Worm (Caenorhabditis elegans) whole organism, L1 larva: ENCODE results near the gene wrm-1.

Experiments used
- C04F5.9 ChIP-seq: sonication (generic microtip); optimal IDR thresholded peaks from 2 replicates; lab custom pipeline; 2016; ENCODE audit warnings: missing genetic modification characterization, missing compliant biosample characterization
- C16A3.4 ChIP-seq: fragments of 150-350 bp; optimal IDR thresholded peaks from 2 replicates; lab custom pipeline; 2014; ENCODE audit warnings: missing biosample characterization, missing genetic modification characterization
- aha-1 ChIP-seq: fragments of 150-350 bp; optimal IDR thresholded peaks from 2 replicates; lab custom pipeline; 2014; ENCODE audit warnings: missing biosample characterization, missing genetic modification characterization
- aly-2 ChIP-seq: fragments of 150-350 bp; optimal IDR thresholded peaks from 2 replicates; lab custom pipeline; 2014; ENCODE audit warnings: missing biosample characterization, missing genetic modification characterization
- blmp-1 ChIP-seq: fragments of 150-350 bp; optimal IDR thresholded peaks from 2 replicates; lab custom pipeline; 2014; ENCODE audit warnings: missing biosample characterization, missing genetic modification characterization
- ceh-63 ChIP-seq: fragments of 200-800 bp; sonication (Bioruptor generic); optimal IDR thresholded peaks from 2 replicates; lab custom pipeline; 2018; ENCODE audit warnings: mild to moderate bottlenecking, missing genetic modification characterization, missing compliant biosample characterization
- ceh-8 ChIP-seq: fragments of 200-800 bp; sonication (Bioruptor generic); optimal IDR thresholded peaks from 2 replicates; lab custom pipeline; 2018; ENCODE audit warnings: mild to moderate bottlenecking, missing genetic modification characterization, moderate library complexity, missing compliant biosample characterization
- ceh-88 ChIP-seq: fragments of 200-800 bp; sonication (Bioruptor generic); IDR thresholded peaks from 2 replicates; pipeline ENCODE4 v1.3.6; 2022; ENCODE audit warnings: missing genetic modification characterization, missing compliant biosample characterization
- ceh-90 ChIP-seq: sonication (generic microtip); optimal IDR thresholded peaks from 2 replicates; lab custom pipeline; 2016; ENCODE audit warnings: missing genetic modification characterization, missing compliant biosample characterization
- dpl-1 ChIP-seq, 3 experiments: fragments of 150-350 bp in 2 of 3; sonication (generic microtip) in 1 of 3; optimal IDR thresholded peaks; 2 replicates each; lab custom pipeline; 2014 to 2017; ENCODE audit warnings: missing biosample characterization in 3 of 3, missing genetic modification characterization in 3 of 3, missing genetic modification reagents in 3 of 3
- efl-1 ChIP-seq, 4 experiments: fragments of 150-350 bp; optimal IDR thresholded peaks in 3 of 4; peaks in 1 of 4; 1 replicate in 1 of 4; 2 replicates in 3 of 4; lab custom pipeline; 2014; ENCODE audit warnings: missing biosample characterization in 2 of 4, missing genetic modification characterization in 2 of 4, missing genetic modification reagents in 2 of 4
- efl-3 ChIP-seq: fragments of 200-800 bp; sonication (Bioruptor generic); optimal IDR thresholded peaks from 2 replicates; lab custom pipeline; 2018; ENCODE audit warnings: mild to moderate bottlenecking, missing genetic modification characterization, missing compliant biosample characterization
- egl-27 ChIP-seq, 2 experiments: fragments of 150-350 bp in 1 of 2; sonication (generic microtip); optimal IDR thresholded peaks; 3 replicates each; lab custom pipeline; 2017 to 2018; ENCODE audit warnings: missing biosample characterization in 2 of 2, missing genetic modification characterization in 2 of 2, missing genetic modification reagents in 2 of 2
- ets-5 ChIP-seq: fragments of 200-800 bp; sonication (Bioruptor generic); IDR thresholded peaks from 2 replicates; pipeline ENCODE4 v1.3.6; 2022; ENCODE audit warnings: missing genetic modification characterization, missing compliant biosample characterization
- fkh-4 ChIP-seq: sonication (generic microtip); optimal IDR thresholded peaks from 2 replicates; lab custom pipeline; 2016; ENCODE audit warnings: missing compliant biosample characterization, missing genetic modification characterization, borderline replicate concordance
- fkh-8 ChIP-seq: sonication (generic microtip); optimal IDR thresholded peaks from 2 replicates; lab custom pipeline; 2016; ENCODE audit warnings: mild to moderate bottlenecking, missing genetic modification characterization, missing compliant biosample characterization
- hlh-17 ChIP-seq: fragments of 200-800 bp; sonication (Bioruptor generic); optimal IDR thresholded peaks from 2 replicates; lab custom pipeline; 2018; ENCODE audit warnings: missing genetic modification characterization, mild to moderate bottlenecking, missing compliant biosample characterization, moderate library complexity, borderline replicate concordance
- hlh-4 ChIP-seq: sonication (generic microtip); optimal IDR thresholded peaks from 2 replicates; lab custom pipeline; 2016; ENCODE audit warnings: mild to moderate bottlenecking, missing genetic modification characterization, missing compliant biosample characterization
- irx-1 ChIP-seq: sonication (generic microtip); optimal IDR thresholded peaks from 2 replicates; lab custom pipeline; 2016; ENCODE audit warnings: missing genetic modification characterization, missing compliant biosample characterization
- lin-15B ChIP-seq: fragments of 150-350 bp; sonication (generic microtip); optimal IDR thresholded peaks from 3 replicates; lab custom pipeline; 2014; ENCODE audit warnings: missing biosample characterization, missing genetic modification characterization
- lin-35 ChIP-seq, 2 experiments: fragments of 150-350 bp; optimal IDR thresholded peaks; 2 replicates each; lab custom pipeline; 2014; ENCODE audit warnings: missing biosample characterization in 2 of 2, missing genetic modification characterization in 2 of 2, missing genetic modification reagents in 2 of 2
- lsy-2 ChIP-seq, 2 experiments: fragments of 150-350 bp; optimal IDR thresholded peaks; 2 replicates each; lab custom pipeline; 2014; ENCODE audit warnings: missing biosample characterization in 2 of 2, missing genetic modification characterization in 2 of 2
- mab-9 ChIP-seq: fragments of 200-800 bp; sonication (Bioruptor generic); IDR thresholded peaks from 2 replicates; pipeline ENCODE4 v1.3.6; 2022; ENCODE audit warnings: missing genetic modification reagents, missing genetic modification characterization, missing compliant biosample characterization
- mdl-1 ChIP-seq, 2 experiments: fragments of 150-350 bp; optimal IDR thresholded peaks; 2 replicates each; lab custom pipeline; 2014 to 2017; ENCODE audit warnings: missing biosample characterization in 2 of 2, missing genetic modification characterization in 2 of 2, inconsistent platforms in 1 of 2
- mep-1 ChIP-seq: fragments of 150-350 bp; optimal IDR thresholded peaks from 2 replicates; lab custom pipeline; 2014; ENCODE audit warnings: missing biosample characterization, missing genetic modification characterization
- nhr-11 ChIP-seq: fragments of 150-350 bp; optimal IDR thresholded peaks from 2 replicates; lab custom pipeline; 2014; ENCODE audit warnings: missing biosample characterization, missing genetic modification characterization
- nhr-12 ChIP-seq: sonication (generic microtip); optimal IDR thresholded peaks from 2 replicates; lab custom pipeline; 2017; ENCODE audit warnings: missing biosample characterization, missing genetic modification characterization
- nhr-19 ChIP-seq: fragments of 200-800 bp; sonication (Bioruptor generic); conservative IDR thresholded peaks from 2 replicates; pipeline ENCODE4 v1.3.6; 2022; ENCODE audit warnings: missing genetic modification characterization, missing compliant biosample characterization
- nhr-20 ChIP-seq: sonication (generic microtip); optimal IDR thresholded peaks from 2 replicates; lab custom pipeline; 2016; ENCODE audit warnings: mild to moderate bottlenecking, missing genetic modification characterization, missing compliant biosample characterization
- nhr-47 ChIP-seq: sonication (generic microtip); optimal IDR thresholded peaks from 2 replicates; lab custom pipeline; 2016; ENCODE audit warnings: mild to moderate bottlenecking, missing genetic modification characterization, moderate library complexity, missing compliant biosample characterization
- nhr-77 ChIP-seq: fragments of 150-350 bp; optimal IDR thresholded peaks from 2 replicates; lab custom pipeline; 2014; ENCODE audit warnings: missing biosample characterization, missing genetic modification characterization
- nhr-85 ChIP-seq: sonication (generic microtip); peaks from one replicate; lab custom pipeline; 2016; ENCODE audit warnings: missing genetic modification characterization, inconsistent platforms, missing compliant biosample characterization
- nhr-90 ChIP-seq: sonication (generic microtip); optimal IDR thresholded peaks from 2 replicates; lab custom pipeline; 2016; ENCODE audit warnings: mild to moderate bottlenecking, missing genetic modification characterization, missing compliant biosample characterization; ENCODE audit not compliant: poor library complexity
- pag-3 ChIP-seq: sonication (generic microtip); optimal IDR thresholded peaks from 2 replicates; lab custom pipeline; 2017; ENCODE audit warnings: missing genetic modification characterization, mild to moderate bottlenecking, missing compliant biosample characterization, antibody characterized with exemption, borderline replicate concordance; ENCODE audit not compliant: insufficient read depth
- pqm-1 ChIP-seq: sonication (generic microtip); optimal IDR thresholded peaks from 3 replicates; lab custom pipeline; 2017; ENCODE audit warnings: missing biosample characterization, missing genetic modification characterization
- skn-1 ChIP-seq: fragments of 150-350 bp; optimal IDR thresholded peaks from 2 replicates; lab custom pipeline; 2014; ENCODE audit warnings: missing biosample characterization, missing genetic modification characterization
- snpc-4 ChIP-seq: fragments of 150-350 bp; optimal IDR thresholded peaks from 2 replicates; lab custom pipeline; 2014; ENCODE audit warnings: missing biosample characterization, missing genetic modification characterization
- sup-37 ChIP-seq: fragments of 200-800 bp; sonication (Bioruptor generic); optimal IDR thresholded peaks from 2 replicates; lab custom pipeline; 2018; ENCODE audit warnings: mild to moderate bottlenecking, missing genetic modification characterization, missing compliant biosample characterization
- tlp-1 ChIP-seq: fragments of 150-350 bp; optimal IDR thresholded peaks from 2 replicates; lab custom pipeline; 2014; ENCODE audit warnings: missing biosample characterization, missing genetic modification characterization
- unc-30 ChIP-seq: sonication (generic microtip); optimal IDR thresholded peaks from 2 replicates; lab custom pipeline; 2017; ENCODE audit warnings: missing biosample characterization, missing genetic modification characterization
- vab-15 ChIP-seq: sonication (generic microtip); optimal IDR thresholded peaks from 2 replicates; lab custom pipeline; 2017; ENCODE audit warnings: missing genotype, mild to moderate bottlenecking, missing genetic modification characterization, missing compliant biosample characterization
- xbp-1 ChIP-seq: sonication (generic microtip); optimal IDR thresholded peaks from 2 replicates; lab custom pipeline; 2016; ENCODE audit warnings: missing genetic modification characterization, missing compliant biosample characterization
- ztf-11 ChIP-seq, 2 experiments: sonication (generic microtip); optimal IDR thresholded peaks; 2 replicates each; lab custom pipeline; 2016 to 2017; ENCODE audit warnings: missing genetic modification characterization in 2 of 2, missing biosample characterization in 1 of 2, missing compliant biosample characterization in 1 of 2
- ztf-4 ChIP-seq: fragments of 150-350 bp; optimal IDR thresholded peaks from 2 replicates; lab custom pipeline; 2014; ENCODE audit warnings: missing biosample characterization, missing genetic modification characterization

Gene wrm-1

ce11 chrIII:5678935-5679334 is 43.7 kb upstream of the wrm-1 start, which contains the start of the genes ska-3 and rps-12 (continued):
- TF ChIP-seq aha-1: peak; percentile 91
- TF ChIP-seq snpc-4 (tag; lab: Kevin White, UChicago): peak; percentile 93
- TF ChIP-seq skn-1 (tag; lab: Kevin White, UChicago): peak; percentile 98
- TF ChIP-seq lin-15B (tag; lab: Kevin White, UChicago): peak; percentile 100
- peak; percentile 87 for TF ChIP-seq pag-3 (tag; lab: Kevin White, UChicago)
- peak; percentile 90 to 92 for TF ChIP-seq egl-27 (tag; optimal IDR thresholded peaks at IDR 0.05; lab: Kevin White, UChicago)
- peak; percentile 98 for TF ChIP-seq ztf-4 (tag; lab: Kevin White, UChicago)

- TF ChIP-seq nhr-47 (tag; lab: Kevin White, UChicago) (peak; percentile 14), blmp-1 (tag; lab: Kevin White, UChicago) (peak; percentile 2), dpl-1 (GFP tag; optimal IDR thresholded peaks at IDR 0.05; lab: Kevin White, UChicago) (no peak), lsy-2 (tag; optimal IDR thresholded peaks at IDR 0.05; lab: Kevin White, UChicago) (peak in 1 of 2 experiments; percentile 7), hlh-17 (GFP tag; lab: Kevin White, UChicago) (no peak)
These were observed 42.5 kb upstream of the wrm-1 start, which contains the start of gene pst-2 for ce11 chrIII:5680141-5680540. Gene pst-2 (plus strand): TSS chrIII:5680433.

ce11 chrIII:5683998-5684397 is 38.7 kb upstream of the wrm-1 start, which contains the start of gene rcan-1:
Gene rcan-1 (minus strand): TSS chrIII:5684098.
- TF ChIP-seq egl-27 (tag; optimal IDR thresholded peaks at IDR 0.05; lab: Kevin White, UChicago) (no peak), efl-3 (GFP tag; lab: Kevin White, UChicago) (no peak), nhr-90 (no peak), pag-3 (tag; lab: Kevin White, UChicago) (no peak), nhr-77 (tag; lab: Kevin White, UChicago) (no peak), ceh-90 (tag; lab: Kevin White, UChicago) (no peak), fkh-8 (no peak), lin-35 (GFP tag; optimal IDR thresholded peaks at IDR 0.05; lab: Kevin White, UChicago) (no peak), hlh-4 (tag; lab: Kevin White, UChicago) (no peak), ceh-88 (no peak), fkh-4 (tag; lab: Kevin White, UChicago) (no peak), ceh-63 (GFP tag; lab: Kevin White, UChicago) (no peak), skn-1 (tag; lab: Kevin White, UChicago) (no peak), ets-5 (no peak), xbp-1 (tag; lab: Kevin White, UChicago) (no peak), ceh-8 (no peak), ztf-4 (tag; lab: Kevin White, UChicago) (no peak), nhr-85 (tag; lab: Kevin White, UChicago) (no peak)

- TF ChIP-seq pag-3 (tag; lab: Kevin White, UChicago) (no peak), nhr-19 (GFP tag; lab: Robert Waterston, UW) (peak; percentile 16), nhr-85 (tag; lab: Kevin White, UChicago) (no peak), fkh-8 (peak; percentile 41), irx-1 (tag; lab: Kevin White, UChicago) (no peak), ztf-11 (tag; optimal IDR thresholded peaks at IDR 0.05; lab: Kevin White, UChicago) (peak in 1 of 2 experiments; percentile 30), lin-35 (GFP tag; optimal IDR thresholded peaks at IDR 0.05; lab: Kevin White, UChicago) (peak in 1 of 2 experiments; percentile 54), mab-9 (GFP tag; lab: Robert Waterston, UW) (no peak), mep-1 (tag; lab: Kevin White, UChicago) (peak; percentile 55), nhr-77 (tag; lab: Kevin White, UChicago) (peak; percentile 47), C16A3.4 (tag; lab: Kevin White, UChicago) (peak; percentile 12), skn-1 (tag; lab: Kevin White, UChicago) (peak; percentile 35), unc-30 (no peak), nhr-20 (tag; lab: Kevin White, UChicago) (peak; percentile 34), nhr-12 (tag; lab: Kevin White, UChicago) (no peak), tlp-1 (tag; lab: Kevin White, UChicago) (no peak), ets-5 (no peak), pqm-1 (tag; lab: Kevin White, UChicago) (no peak), mdl-1 (tag; optimal IDR thresholded peaks at IDR 0.05; lab: Kevin White, UChicago) (peak in 1 of 2 experiments; percentile 19), aly-2 (tag; lab: Kevin White, UChicago) (no peak), ceh-63 (GFP tag; lab: Kevin White, UChicago) (no peak), nhr-11 (tag; lab: Kevin White, UChicago) (no peak), efl-1 (optimal IDR thresholded peaks at IDR 0.05; lab: Kevin White, UChicago) (peak; percentile 29 to 30), efl-1 (GFP tag; optimal IDR thresholded peaks at IDR 0.05 in 1 of 2; lab: Kevin White, UChicago) (no peak), ceh-8 (no peak), C04F5.9 (tag; lab: Kevin White, UChicago) (no peak), vab-15 (tag; lab: Kevin White, UChicago) (no peak), nhr-47 (tag; lab: Kevin White, UChicago) (peak; percentile 49), sup-37 (no peak)
These were observed 34.4 kb upstream of the wrm-1 start for ce11 chrIII:5688246-5688645.
